Worm (Caenorhabditis elegans) whole organism, midembryonic: ENCODE measurements around the gene grl-13.

ENCODE experiments used
- T22C8.4 ChIP-seq: fragments of 200-800 bp; sonication (Bioruptor generic); IDR thresholded peaks from 2 replicates; pipeline ENCODE4 v1.3.6; 2022; ENCODE audit warnings: missing genetic modification characterization, missing compliant biosample characterization
- flt-1 ChIP-seq: fragments of 200-800 bp; sonication (Bioruptor generic); IDR thresholded peaks from 2 replicates; pipeline ENCODE4 v1.3.6; 2022; ENCODE audit warnings: missing genetic modification characterization, missing compliant biosample characterization
- med-1 ChIP-seq: sonication (generic microtip); optimal IDR thresholded peaks from 2 replicates; lab custom pipeline; 2017; ENCODE audit warnings: missing genetic modification characterization, mild to moderate bottlenecking, missing compliant biosample characterization, antibody characterized with exemption, missing genetic modification reagents; ENCODE audit not compliant: insufficient read depth
- ztf-23 ChIP-seq: fragments of 200-800 bp; sonication (Bioruptor generic); IDR thresholded peaks from 2 replicates; pipeline ENCODE4 v1.3.6; 2022; ENCODE audit warnings: missing genetic modification reagents, missing genetic modification characterization, missing compliant biosample characterization
- ztf-29 ChIP-seq: fragments of 200-800 bp; sonication (Bioruptor generic); IDR thresholded peaks from 2 replicates; pipeline ENCODE4 v1.3.6; 2022; ENCODE audit warnings: missing genetic modification reagents, missing genetic modification characterization, missing compliant biosample characterization

DNA sequence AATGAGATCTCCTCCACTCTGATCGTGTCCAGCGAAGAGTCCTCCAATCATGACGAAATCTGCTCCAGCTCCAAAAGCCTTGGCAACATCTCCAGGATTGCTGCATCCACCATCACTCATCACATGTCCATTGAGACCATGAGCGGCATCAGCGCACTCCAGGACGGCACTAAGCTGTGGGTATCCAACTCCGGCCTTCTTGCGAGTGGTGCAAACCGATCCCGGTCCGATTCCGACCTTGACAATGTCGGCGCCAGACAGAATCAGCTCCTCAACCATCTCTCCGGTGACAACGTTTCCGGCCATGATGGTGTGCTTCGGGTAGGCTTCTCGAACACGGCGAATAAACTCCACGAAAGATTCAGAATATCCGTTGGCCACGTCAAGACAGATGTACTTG lies 6.1 kb upstream of the grl-13 start:
- no peak for TF ChIP-seq ztf-29 (GFP tag; lab: Robert Waterston, UW)
- no peak for TF ChIP-seq ztf-23 (GFP tag; lab: Robert Waterston, UW)
- TF ChIP-seq flt-1 (GFP tag; lab: Robert Waterston, UW), result no peak
- no peak for TF ChIP-seq med-1
- no peak for TF ChIP-seq T22C8.4 (GFP tag; lab: Robert Waterston, UW)
